Worm (Caenorhabditis elegans): ENCODE measurements around the gene C25E10.4.

DNA sequence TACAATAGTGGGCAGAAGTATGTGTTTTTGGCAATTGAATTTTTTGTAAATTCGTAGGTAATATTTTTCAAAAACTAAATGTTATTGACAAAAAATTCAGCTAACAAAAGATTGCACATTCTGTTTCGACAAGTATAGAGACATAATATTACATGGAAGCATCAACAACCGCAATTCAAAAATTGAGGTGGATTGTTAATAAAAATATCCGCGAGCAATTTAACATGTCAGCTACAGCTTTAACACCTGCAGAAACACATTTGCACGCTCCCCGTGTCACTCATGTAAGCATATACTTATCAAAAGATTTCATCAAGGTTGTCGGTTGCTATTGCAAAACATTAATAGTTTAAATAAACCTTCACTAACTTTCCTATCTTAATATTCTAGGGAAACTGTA, 2.3 kb downstream of the C25E10.4 start, which contains the start of gene srsx-34:
- TF ChIP-seq lin-35 (GFP tag; optimal IDR thresholded peaks at IDR 0.05) (no peak), dpl-1 (GFP tag; optimal IDR thresholded peaks at IDR 0.05) (no peak), mep-1 (tag; optimal IDR thresholded peaks at IDR 0.05) (no peak), mab-9 (GFP tag; IDR thresholded peaks at IDR 0.05) (no peak), tlp-1 (tag; optimal IDR thresholded peaks at IDR 0.05) (no peak), ceh-82 (tag; optimal IDR thresholded peaks at IDR 0.05) (no peak), nhr-77 (tag; optimal IDR thresholded peaks at IDR 0.05) (no peak), pqm-1 (tag; optimal IDR thresholded peaks at IDR 0.05) (no peak), tbx-2 (tag; optimal IDR thresholded peaks at IDR 0.05) (no peak), lin-13 (GFP tag; optimal IDR thresholded peaks at IDR 0.05) (no peak), unc-86 (tag; optimal IDR thresholded peaks at IDR 0.05) (no peak), nhr-85 (tag) (no peak)

Data from whole organism, L1 larva.